Worm (Caenorhabditis elegans) whole organism, late embryonic: Measurements from ENCODE around the gene B0334.13.

ENCODE experiments used
- C38D4.7 ChIP-seq: fragments of 200-800 bp; sonication (Bioruptor generic); optimal IDR thresholded peaks from 2 replicates; lab custom pipeline; 2018; ENCODE audit warnings: mild to moderate bottlenecking, missing genetic modification characterization, moderate library complexity, missing compliant biosample characterization
- F13H6.1 ChIP-seq: sonication (generic microtip); optimal IDR thresholded peaks from 2 replicates; lab custom pipeline; 2016; ENCODE audit warnings: missing genetic modification characterization, missing compliant biosample characterization
- T23F11.4 ChIP-seq: fragments of 200-800 bp; sonication (Bioruptor generic); optimal IDR thresholded peaks from 2 replicates; lab custom pipeline; 2018; ENCODE audit warnings: mild to moderate bottlenecking, missing genetic modification characterization, missing compliant biosample characterization
- Y22D7AL.16 ChIP-seq: sonication (generic microtip); optimal IDR thresholded peaks from 2 replicates; lab custom pipeline; 2016; ENCODE audit warnings: missing genetic modification characterization, missing compliant biosample characterization
- ahr-1 ChIP-seq: sonication (generic microtip); optimal IDR thresholded peaks from 2 replicates; lab custom pipeline; 2016; ENCODE audit warnings: missing genetic modification characterization, missing compliant biosample characterization
- ceh-18 ChIP-seq: sonication (generic microtip); optimal IDR thresholded peaks from 2 replicates; lab custom pipeline; 2016; ENCODE audit warnings: missing genetic modification characterization, missing compliant biosample characterization
- ceh-19 ChIP-seq: fragments of 200-800 bp; sonication (Bioruptor generic); optimal IDR thresholded peaks from 2 replicates; lab custom pipeline; 2018; ENCODE audit warnings: mild to moderate bottlenecking, missing genetic modification characterization, missing compliant biosample characterization
- ceh-45 ChIP-seq: fragments of 200-800 bp; sonication (Bioruptor generic); IDR thresholded peaks from 2 replicates; pipeline ENCODE4 v1.3.6; 2022; ENCODE audit warnings: missing genetic modification reagents, missing genetic modification characterization, missing compliant biosample characterization
- ceh-48 ChIP-seq: sonication (generic microtip); optimal IDR thresholded peaks from 2 replicates; lab custom pipeline; 2016; ENCODE audit warnings: missing genetic modification characterization, inconsistent platforms, missing compliant biosample characterization
- ceh-6 ChIP-seq: fragments of 200-800 bp; sonication (Bioruptor generic); optimal IDR thresholded peaks from 2 replicates; lab custom pipeline; 2018; ENCODE audit warnings: mild to moderate bottlenecking, missing genetic modification characterization, missing compliant biosample characterization
- che-1 ChIP-seq: sonication (generic microtip); optimal IDR thresholded peaks from 2 replicates; lab custom pipeline; 2016; ENCODE audit warnings: mild to moderate bottlenecking, missing genetic modification characterization, missing compliant biosample characterization
- dmd-4 ChIP-seq: sonication (generic microtip); optimal IDR thresholded peaks from 2 replicates; lab custom pipeline; 2016; ENCODE audit warnings: borderline replicate concordance, missing genetic modification characterization, missing compliant biosample characterization
- dve-1 ChIP-seq: sonication (generic microtip); optimal IDR thresholded peaks from 2 replicates; lab custom pipeline; 2017; ENCODE audit warnings: antibody characterized with exemption, mild to moderate bottlenecking, missing genetic modification characterization, missing compliant biosample characterization
- elt-2 ChIP-seq: sonication (generic microtip); optimal IDR thresholded peaks from 2 replicates; lab custom pipeline; 2016; ENCODE audit warnings: missing genetic modification reagents, missing genetic modification characterization, missing compliant biosample characterization
- elt-4 ChIP-seq: sonication (generic microtip); optimal IDR thresholded peaks from 2 replicates; lab custom pipeline; 2016; ENCODE audit warnings: missing genetic modification characterization, missing compliant biosample characterization
- ets-4 ChIP-seq: sonication (generic microtip); optimal IDR thresholded peaks from 2 replicates; lab custom pipeline; 2016; ENCODE audit warnings: missing genetic modification characterization, missing compliant biosample characterization
- fax-1 ChIP-seq: sonication (generic microtip); optimal IDR thresholded peaks from 2 replicates; lab custom pipeline; 2016; ENCODE audit warnings: missing genotype, missing genetic modification characterization, missing compliant biosample characterization
- hlh-30 ChIP-seq: sonication (generic microtip); optimal IDR thresholded peaks from 2 replicates; lab custom pipeline; 2017; ENCODE audit warnings: antibody characterized with exemption, missing genetic modification characterization, missing compliant biosample characterization; ENCODE audit not compliant: insufficient read depth
- lim-6 ChIP-seq: sonication (generic microtip); optimal IDR thresholded peaks from 2 replicates; lab custom pipeline; 2016; ENCODE audit warnings: missing genetic modification characterization, missing compliant biosample characterization
- madf-2 ChIP-seq: sonication (generic microtip); optimal IDR thresholded peaks from 2 replicates; lab custom pipeline; 2017; ENCODE audit warnings: missing genetic modification characterization, missing compliant biosample characterization
- mec-3 ChIP-seq: sonication (generic microtip); optimal IDR thresholded peaks from 2 replicates; lab custom pipeline; 2016; ENCODE audit warnings: borderline replicate concordance, missing genetic modification characterization, missing compliant biosample characterization
- nfya-1 ChIP-seq: sonication (generic microtip); optimal IDR thresholded peaks from 2 replicates; lab custom pipeline; 2017; ENCODE audit warnings: missing genetic modification characterization, mild to moderate bottlenecking, missing compliant biosample characterization, antibody characterized with exemption, moderate library complexity
- nhr-11 ChIP-seq: fragments of 150-350 bp; optimal IDR thresholded peaks from 2 replicates; lab custom pipeline; 2014; ENCODE audit warnings: missing biosample characterization, missing genetic modification characterization
- nhr-232 ChIP-seq: sonication (generic microtip); optimal IDR thresholded peaks from 2 replicates; lab custom pipeline; 2016; ENCODE audit warnings: missing genetic modification characterization, missing compliant biosample characterization
- npax-4 ChIP-seq: sonication (generic microtip); optimal IDR thresholded peaks from 2 replicates; lab custom pipeline; 2016; ENCODE audit warnings: missing genetic modification characterization, missing compliant biosample characterization
- odd-2 ChIP-seq: sonication (generic microtip); optimal IDR thresholded peaks from 2 replicates; lab custom pipeline; 2017; ENCODE audit warnings: antibody characterized with exemption, mild to moderate bottlenecking, missing genetic modification characterization, missing compliant biosample characterization
- pax-1 ChIP-seq: fragments of 150-350 bp; optimal IDR thresholded peaks from 2 replicates; lab custom pipeline; 2014; ENCODE audit warnings: missing biosample characterization, missing genetic modification characterization
- pqm-1 ChIP-seq: sonication (generic microtip); optimal IDR thresholded peaks from 2 replicates; lab custom pipeline; 2016; ENCODE audit warnings: missing genetic modification characterization, missing compliant biosample characterization
- rnt-1 ChIP-seq: sonication (generic microtip); optimal IDR thresholded peaks from 2 replicates; lab custom pipeline; 2016; ENCODE audit warnings: missing genetic modification characterization, missing compliant biosample characterization
- sox-2 ChIP-seq: fragments of 200-800 bp; sonication (Bioruptor generic); IDR thresholded peaks from 2 replicates; pipeline ENCODE4 v1.3.6; 2022; ENCODE audit warnings: missing genetic modification reagents, missing genetic modification characterization, missing compliant biosample characterization
- ttx-3 ChIP-seq: sonication (generic microtip); optimal IDR thresholded peaks from 2 replicates; lab custom pipeline; 2016; ENCODE audit warnings: missing genetic modification reagents, missing genetic modification characterization, missing compliant biosample characterization
- unc-42 ChIP-seq: sonication (generic microtip); optimal IDR thresholded peaks from 2 replicates; lab custom pipeline; 2016; ENCODE audit warnings: missing genotype, missing genetic modification characterization, missing compliant biosample characterization
- unc-55 ChIP-seq: sonication (generic microtip); optimal IDR thresholded peaks from 2 replicates; lab custom pipeline; 2017; ENCODE audit warnings: missing biosample characterization, missing genetic modification reagents, missing genetic modification characterization
- unc-86 ChIP-seq: sonication (generic microtip); optimal IDR thresholded peaks from 2 replicates; lab custom pipeline; 2016; ENCODE audit warnings: missing genetic modification characterization, missing compliant biosample characterization

The B0334.13 gene

ce11 chrII:11492843-11493242 is 4.7 kb downstream of the B0334.13 start, which contains the start of gene hacl-1:
hacl-1 (minus strand) TSS chrII:11492963.
- TF ChIP-seq che-1 (tag; lab: Kevin White, UChicago) (no peak), elt-2 (tag; lab: Kevin White, UChicago) (peak; percentile 27)

- no peak for TF ChIP-seq unc-86 (tag; lab: Kevin White, UChicago)
- no peak for TF ChIP-seq ceh-19
- TF ChIP-seq ceh-45 = no peak
- TF ChIP-seq unc-42 (tag; lab: Kevin White, UChicago) = peak; percentile 70
Measured at ce11 chrII:11495307-11495706, 7.2 kb downstream of the B0334.13 start, which contains the start of the genes ooc-3 and B0334.4. ooc-3 (minus strand) TSS chrII:11495321. B0334.4 (plus strand) TSS chrII:11495692.

ce11 chrII:11495806-11496205 is 7.7 kb downstream of the B0334.13 start:
- TF ChIP-seq elt-4 (tag; lab: Kevin White, UChicago) (no peak), odd-2 (tag; lab: Kevin White, UChicago) (no peak), nfya-1 (tag; lab: Kevin White, UChicago) (no peak), Y22D7AL.16 (tag; lab: Kevin White, UChicago) (no peak), che-1 (tag; lab: Kevin White, UChicago) (no peak), rnt-1 (tag; lab: Kevin White, UChicago) (no peak), dmd-4 (no peak), ahr-1 (tag; lab: Kevin White, UChicago) (no peak), fax-1 (tag; lab: Kevin White, UChicago) (no peak), hlh-30 (tag; lab: Kevin White, UChicago) (no peak), mec-3 (tag; lab: Kevin White, UChicago) (no peak), nhr-232 (no peak), C38D4.7 (no peak)

ce11 chrII:11496767-11497166 is 8.7 kb downstream of the B0334.13 start, which contains the start of gene emc-5:
emc-5 (plus strand) TSS chrII:11496780.
- TF ChIP-seq ceh-48 (tag; lab: Kevin White, UChicago) = no peak
- TF ChIP-seq unc-55 (GFP tag; lab: Kevin White, UChicago) = peak; percentile 14
- TF ChIP-seq ceh-18 (tag; lab: Kevin White, UChicago) = peak; percentile 26

ce11 chrII:11497365-11497764 is 9.3 kb downstream of the B0334.13 start, which contains the start of gene B0334.5:
B0334.5 (plus strand) TSS chrII:11497665.
- TF ChIP-seq elt-4 (tag; lab: Kevin White, UChicago) (no peak), nhr-11 (tag; lab: Kevin White, UChicago) (no peak), sox-2 (GFP tag; lab: Robert Waterston, UW) (no peak), ceh-6 (GFP tag; lab: Kevin White, UChicago) (no peak), hlh-30 (tag; lab: Kevin White, UChicago) (no peak), nhr-232 (no peak), pqm-1 (tag; lab: Kevin White, UChicago) (no peak), lim-6 (tag; lab: Kevin White, UChicago) (no peak), dve-1 (no peak), pax-1 (no peak), npax-4 (no peak), T23F11.4 (GFP tag; lab: Kevin White, UChicago) (no peak), madf-2 (tag; lab: Kevin White, UChicago) (no peak), ttx-3 (tag; lab: Kevin White, UChicago) (no peak)

- no peak for TF ChIP-seq ets-4 (tag; lab: Kevin White, UChicago)
- TF ChIP-seq F13H6.1 = no peak
- TF ChIP-seq ceh-18 (tag; lab: Kevin White, UChicago) = no peak
- no peak for TF ChIP-seq ceh-48 (tag; lab: Kevin White, UChicago)
- no peak for TF ChIP-seq mec-3 (tag; lab: Kevin White, UChicago)
Measured at ce11 chrII:11500198-11500597, 12.1 kb downstream of the B0334.13 start, which contains the start of gene B0334.20. B0334.20 (minus strand) TSS chrII:11500459.
